Fruit fly (Drosophila melanogaster): ENCODE measurements around the gene Cpr76Ba.

Gene Cpr76Ba

DNA sequence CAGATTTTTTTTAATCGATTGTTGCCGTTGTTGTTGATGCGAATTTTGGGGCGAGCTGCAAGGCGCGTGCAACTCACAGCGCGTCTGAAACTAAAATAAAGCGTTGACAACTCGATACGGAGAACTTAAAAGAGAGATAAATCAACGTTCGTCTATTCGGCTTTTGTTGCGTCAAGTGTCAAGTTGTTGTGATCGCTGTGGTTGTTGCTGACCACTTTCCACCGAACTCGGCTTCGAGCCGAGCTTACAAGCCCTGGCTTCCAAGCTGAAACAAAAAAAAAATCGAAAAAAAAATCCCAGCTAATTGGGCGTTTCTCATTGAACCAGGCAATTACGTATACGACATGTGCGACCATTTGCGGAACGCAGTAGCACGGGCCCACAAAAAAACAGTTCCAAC lies 14.4 kb downstream of the Cpr76Ba start, which contains the start of gene CG9452:
Gene CG9452 (minus strand): TSS at position 101 of the 400 bp plus-strand sequence.
- no peak for TF ChIP-seq eg (GFP tag; IDR thresholded peaks at IDR 0.05)

DNA sequence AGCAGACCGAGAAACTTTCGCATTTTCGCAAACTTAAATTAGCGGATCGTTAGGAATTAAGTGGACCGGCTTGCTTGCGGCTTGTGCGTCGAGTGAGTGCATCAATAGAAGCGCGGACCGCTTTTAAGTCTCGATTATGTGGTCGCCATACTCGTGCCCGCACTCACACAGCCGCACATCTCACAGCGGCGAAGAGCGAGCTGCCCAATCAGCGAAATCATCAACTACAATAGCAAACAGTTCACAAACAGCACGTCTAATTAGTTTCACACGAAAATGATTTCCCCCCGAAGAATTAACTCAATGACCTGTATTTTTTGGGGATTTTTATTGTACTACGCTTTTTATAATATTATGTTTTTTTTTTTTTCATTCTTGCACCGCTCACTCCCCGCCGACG lies 17.4 kb downstream of the Cpr76Ba start, which contains the start of gene CG9451:
Gene CG9451 (minus strand): TSS at position 101 of the 400 bp plus-strand sequence.
- no peak for TF ChIP-seq fd85E (GFP tag; optimal IDR thresholded peaks at IDR 0.05)
- TF ChIP-seq Met (GFP tag; optimal IDR thresholded peaks at IDR 0.05) = no peak
- no peak for TF ChIP-seq cyc (GFP tag; optimal IDR thresholded peaks at IDR 0.05)
- no peak for TF ChIP-seq Ets21C (GFP tag; optimal IDR thresholded peaks at IDR 0.05)
- TF ChIP-seq svp (GFP tag) = no peak
- TF ChIP-seq ss (GFP tag; optimal IDR thresholded peaks at IDR 0.05) = no peak
- no peak for TF ChIP-seq CG11762 (GFP tag; optimal IDR thresholded peaks at IDR 0.05; ENCODE audit: insufficient read depth)
- TF ChIP-seq CG1621 (tag; optimal IDR thresholded peaks at IDR 0.05) = no peak
- TF ChIP-seq CG8319 (GFP tag; optimal IDR thresholded peaks at IDR 0.05) = no peak
- no peak for TF ChIP-seq dac (GFP tag; optimal IDR thresholded peaks at IDR 0.05)
- TF ChIP-seq acj6 (GFP tag; optimal IDR thresholded peaks at IDR 0.05) = no peak

dm6 chr3L:19499334-19499733 lies 18.8 kb downstream of the Cpr76Ba start:
- TF ChIP-seq fkh (GFP tag; optimal IDR thresholded peaks at IDR 0.05) (peak; percentile 26), CG9139 (GFP tag; optimal IDR thresholded peaks at IDR 0.05) (no peak)

dm6 chr3L:19497623-19498022 lies 20.5 kb downstream of the Cpr76Ba start, which contains the start of gene CG9449:
TSS of gene CG9449 (minus strand) at chr3L:19497723.
- peak; percentile 47 for TF ChIP-seq fkh (GFP tag; optimal IDR thresholded peaks at IDR 0.05)
- no peak for TF ChIP-seq esn (GFP tag; optimal IDR thresholded peaks at IDR 0.05)
- TF ChIP-seq Sox14 (GFP tag; optimal IDR thresholded peaks at IDR 0.05) = no peak
- no peak for TF ChIP-seq vri (GFP tag; optimal IDR thresholded peaks at IDR 0.05)

DNA sequence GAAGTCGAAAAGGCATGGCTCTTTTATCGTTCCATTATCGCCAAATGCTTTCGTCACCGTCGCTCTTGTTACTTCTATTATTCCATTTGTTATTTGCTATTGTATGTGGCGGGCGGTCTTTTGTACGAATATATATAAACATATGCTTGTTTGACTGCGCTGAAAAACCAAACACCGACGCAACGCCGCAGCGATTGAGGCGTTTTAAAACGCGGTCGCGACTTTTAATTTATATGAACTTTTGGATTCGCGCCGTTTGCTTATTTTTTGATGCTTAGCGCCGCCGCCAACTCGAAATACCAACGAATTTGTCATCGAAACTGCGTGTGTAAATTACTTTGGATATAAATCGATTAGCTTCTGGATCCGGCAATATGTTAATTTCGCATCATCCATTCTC lies 21.0 kb downstream of the Cpr76Ba start:
- no peak for TF ChIP-seq Smox (GFP tag; optimal IDR thresholded peaks at IDR 0.05)
- no peak for TF ChIP-seq Hr4 (GFP tag; optimal IDR thresholded peaks at IDR 0.05)
- TF ChIP-seq ss (GFP tag; optimal IDR thresholded peaks at IDR 0.05) = no peak
- TF ChIP-seq CG6163 (GFP tag; IDR thresholded peaks at IDR 0.05) = no peak
- TF ChIP-seq CG3919 (GFP tag; optimal IDR thresholded peaks at IDR 0.05) = no peak
- no peak for TF ChIP-seq CG16779 (tag; optimal IDR thresholded peaks at IDR 0.05)
- no peak for TF ChIP-seq Hr38 (GFP tag; optimal IDR thresholded peaks at IDR 0.05)
- no peak for TF ChIP-seq CG15336 (GFP tag; IDR thresholded peaks at IDR 0.05)

dm6 chr3L:19496600-19496999 lies 21.5 kb downstream of the Cpr76Ba start:
- TF ChIP-seq vri (GFP tag; optimal IDR thresholded peaks at IDR 0.05) (no peak), svp (GFP tag) (peak; percentile 78), CG32006 (GFP tag; optimal IDR thresholded peaks at IDR 0.05) (peak; percentile 6)

DNA sequence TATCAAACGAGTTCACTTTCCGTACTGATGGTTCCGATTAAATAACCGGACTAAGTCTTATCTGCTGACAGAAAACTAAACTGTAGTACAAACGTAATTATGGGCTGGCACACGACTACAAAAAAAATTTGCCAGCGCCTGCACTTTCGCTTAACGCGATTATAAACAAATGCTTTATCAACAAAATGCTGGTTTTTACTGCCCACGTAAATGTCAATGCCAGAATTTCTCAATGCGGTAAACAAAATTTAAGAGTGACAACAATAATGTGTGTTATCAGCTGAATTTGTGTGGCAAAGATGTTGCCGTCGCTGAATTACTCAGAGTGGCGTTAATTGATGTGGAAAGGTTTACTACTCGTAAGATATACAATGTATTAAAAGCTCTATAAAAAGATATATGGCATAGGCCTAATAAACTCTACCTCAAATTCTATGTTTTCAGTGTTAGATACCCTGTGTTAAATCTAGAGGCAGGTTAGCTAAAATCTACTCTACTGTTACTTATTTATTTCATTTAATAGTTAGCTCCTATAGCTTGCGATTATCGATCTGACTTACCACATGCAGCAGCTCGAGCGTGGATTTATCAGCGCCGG lies 22.0 kb downstream of the Cpr76Ba start:
- TF ChIP-seq svp (GFP tag) = peak; percentile 80
- TF ChIP-seq fkh (GFP tag; optimal IDR thresholded peaks at IDR 0.05) = peak; percentile 71
- TF ChIP-seq Sox102F (GFP tag; optimal IDR thresholded peaks at IDR 0.05) = no peak
- TF ChIP-seq Eip78C (GFP tag) = peak; percentile 44

- no peak for TF ChIP-seq eg (GFP tag; IDR thresholded peaks at IDR 0.05)
- TF ChIP-seq CG8319 (GFP tag; optimal IDR thresholded peaks at IDR 0.05) = no peak
- TF ChIP-seq svp (GFP tag) = peak; percentile 32
Observed at dm6 chr3L:19494954-19495353, 23.2 kb downstream of the Cpr76Ba start.

All from whole organism, prepupa.